Worm (Caenorhabditis elegans): ENCODE data around the gene srh-271.

The srh-271 gene

ce11 chrV:2585727-2586126, 36.1 kb downstream of the srh-271 start, which contains the start of gene C29G2.6:
TSS of gene C29G2.6 (minus strand) at chrV:2585908.
- TF ChIP-seq lir-1 (GFP tag; conservative IDR thresholded peaks at IDR 0.05) (no peak), nhr-80 (tag; optimal IDR thresholded peaks at IDR 0.05) (peak; percentile 42)

ce11 chrV:2580598-2580997, 41.2 kb downstream of the srh-271 start, which contains the start of gene C29G2.3:
TSS of gene C29G2.3 (plus strand) at chrV:2580898.
- TF ChIP-seq egl-44 (GFP tag; IDR thresholded peaks at IDR 0.05) (no peak), nhr-179 (tag; optimal IDR thresholded peaks at IDR 0.05) (no peak), zim-3 (tag; optimal IDR thresholded peaks at IDR 0.05) (no peak), egl-18 (GFP tag; IDR thresholded peaks at IDR 0.05) (no peak)

ce11 chrV:2577603-2578002, 44.2 kb downstream of the srh-271 start, which contains the start of gene srt-4:
TSS of gene srt-4 (plus strand) at chrV:2577903.
- TF ChIP-seq madf-6 (GFP tag; IDR thresholded peaks at IDR 0.05) (no peak), F57A8.1 (GFP tag; optimal IDR thresholded peaks at IDR 0.05) (no peak), sdz-38 (tag; optimal IDR thresholded peaks at IDR 0.05) (no peak), Y53G8AR.9 (GFP tag; conservative IDR thresholded peaks at IDR 0.05) (no peak), nfyb-1 (GFP tag; IDR thresholded peaks at IDR 0.05) (no peak), zfh-2 (GFP tag; conservative IDR thresholded peaks at IDR 0.05) (no peak), ekl-4 (GFP tag; IDR thresholded peaks at IDR 0.05) (no peak), egl-18 (GFP tag; IDR thresholded peaks at IDR 0.05) (no peak), lag-1 (GFP tag; IDR thresholded peaks at IDR 0.05) (no peak), Y67H2A.10 (GFP tag; conservative IDR thresholded peaks at IDR 0.05) (no peak), ets-4 (GFP tag; optimal IDR thresholded peaks at IDR 0.05) (no peak), rcor-1 (GFP tag; IDR thresholded peaks at IDR 0.05) (no peak), attf-6 (GFP tag; IDR thresholded peaks at IDR 0.05) (no peak), akir-1 (GFP tag; optimal IDR thresholded peaks at IDR 0.05) (no peak), B0019.2 (GFP tag; conservative IDR thresholded peaks at IDR 0.05) (no peak)

- TF ChIP-seq egl-18 (GFP tag; IDR thresholded peaks at IDR 0.05), result 0 out of 2 replicates have a peak, but pooled peaks have one; percentile 27
- TF ChIP-seq gei-17 (GFP tag; optimal IDR thresholded peaks at IDR 0.05), result no peak
- TF ChIP-seq mcd-1 (GFP tag; IDR thresholded peaks at IDR 0.05), result 0 out of 2 replicates have a peak, but pooled peaks have one; percentile 14
- TF ChIP-seq dpff-1 (tag; optimal IDR thresholded peaks at IDR 0.05), result no peak
- TF ChIP-seq hmg-20 (GFP tag; IDR thresholded peaks at IDR 0.05), result no peak
- TF ChIP-seq snpc-4 (GFP tag; optimal IDR thresholded peaks at IDR 0.05), result no peak
- peak in 2 of 4 experiments; percentile 63 to 80 for TF ChIP-seq snpc-4 (tag; optimal IDR thresholded peaks at IDR 0.05)
- peak; percentile 79 for TF ChIP-seq zfh-2 (GFP tag; conservative IDR thresholded peaks at IDR 0.05)
- peak; percentile 53 for TF ChIP-seq hmg-1.2 (GFP tag; IDR thresholded peaks at IDR 0.05)
- peak; percentile 32 for TF ChIP-seq snpc-1.1 (tag; optimal IDR thresholded peaks at IDR 0.05; ENCODE audit: insufficient read depth)
These were observed 46.1 kb downstream of the srh-271 start for ce11 chrV:2575716-2576115.

- no peak for TF ChIP-seq ceh-91 (GFP tag; IDR thresholded peaks at IDR 0.05)
- TF ChIP-seq Y53G8AR.9 (GFP tag; conservative IDR thresholded peaks at IDR 0.05), result no peak
- TF ChIP-seq F57C9.4 (tag; optimal IDR thresholded peaks at IDR 0.05), result no peak
- TF ChIP-seq Y95B8A.8 (GFP tag; IDR thresholded peaks at IDR 0.05), result no peak
- TF ChIP-seq nhr-90 (tag; optimal IDR thresholded peaks at IDR 0.05), result no peak
- no peak for TF ChIP-seq let-607 (tag; optimal IDR thresholded peaks at IDR 0.05)
- TF ChIP-seq egrh-3 (GFP tag; IDR thresholded peaks at IDR 0.05), result no peak
- no peak for TF ChIP-seq sptf-2 (GFP tag; optimal IDR thresholded peaks at IDR 0.05)
- TF ChIP-seq tbp1 (GFP tag; optimal IDR thresholded peaks at IDR 0.05), result no peak
These were observed 47.9 kb downstream of the srh-271 start, which contains the start of gene nhr-290 for ce11 chrV:2573881-2574280. TSS of gene nhr-290 (plus strand) at chrV:2574181.
